Worm (Caenorhabditis elegans) whole organism, L3 larva: ENCODE results near the gene C37H5.5.

Experiments used
- R02D3.7 ChIP-seq: fragments of 150-350 bp; optimal IDR thresholded peaks from 2 replicates; lab custom pipeline; 2014; ENCODE audit warnings: missing biosample characterization, missing genetic modification characterization
- ZK546.5 ChIP-seq: sonication (generic microtip); optimal IDR thresholded peaks from 2 replicates; lab custom pipeline; 2017; ENCODE audit warnings: missing biosample characterization, missing genetic modification characterization
- aly-2 ChIP-seq: fragments of 150-350 bp; optimal IDR thresholded peaks from 2 replicates; lab custom pipeline; 2014; ENCODE audit warnings: missing biosample characterization, missing genetic modification characterization
- ama-1 ChIP-seq: fragments of 150-350 bp; optimal IDR thresholded peaks from 2 replicates; lab custom pipeline; 2018
- ceh-16 ChIP-seq: sonication (generic microtip); optimal IDR thresholded peaks from 2 replicates; lab custom pipeline; 2017; ENCODE audit warnings: missing biosample characterization, missing genetic modification characterization
- ceh-28 ChIP-seq: fragments of 150-350 bp; optimal IDR thresholded peaks from 2 replicates; lab custom pipeline; 2014; ENCODE audit warnings: missing biosample characterization, missing genetic modification reagents, missing genetic modification characterization
- ceh-82 ChIP-seq: fragments of 150-350 bp; optimal IDR thresholded peaks from 2 replicates; lab custom pipeline; 2014; ENCODE audit warnings: missing biosample characterization, missing genetic modification characterization
- ceh-9 ChIP-seq: sonication (generic microtip); optimal IDR thresholded peaks from 2 replicates; lab custom pipeline; 2018; ENCODE audit warnings: missing biosample characterization, missing genetic modification characterization
- daf-12 ChIP-seq: fragments of 150-350 bp; optimal IDR thresholded peaks from 2 replicates; lab custom pipeline; 2014; ENCODE audit warnings: missing biosample characterization, missing genetic modification reagents, missing genetic modification characterization
- egl-27 ChIP-seq: sonication (generic microtip); optimal IDR thresholded peaks from 4 replicates; lab custom pipeline; 2017; ENCODE audit warnings: missing biosample characterization, missing genetic modification reagents, missing genetic modification characterization
- egl-5 ChIP-seq: fragments of 150-350 bp; optimal IDR thresholded peaks from 2 replicates; lab custom pipeline; 2017; ENCODE audit warnings: missing biosample characterization, missing genetic modification reagents, missing genetic modification characterization, inconsistent platforms
- elt-1 ChIP-seq: fragments of 150-350 bp; optimal IDR thresholded peaks from 2 replicates; lab custom pipeline; 2014; ENCODE audit warnings: missing biosample characterization, missing genetic modification characterization
- elt-2 ChIP-seq: sonication (generic microtip); optimal IDR thresholded peaks from 2 replicates; lab custom pipeline; 2016; ENCODE audit warnings: missing genetic modification reagents, mild to moderate bottlenecking, missing genetic modification characterization, missing compliant biosample characterization
- elt-3 ChIP-seq, 3 experiments: fragments of 150-350 bp in 1 of 3; sonication (generic microtip) in 2 of 3; optimal IDR thresholded peaks; 2 replicates in 2 of 3; 4 replicates in 1 of 3; lab custom pipeline; 2014 to 2017; ENCODE audit warnings: missing biosample characterization in 3 of 3, missing genetic modification characterization in 3 of 3
- eor-1 ChIP-seq, 2 experiments: fragments of 150-350 bp; optimal IDR thresholded peaks; 2 replicates each; lab custom pipeline; 2014 to 2018; ENCODE audit warnings: missing biosample characterization in 2 of 2, missing genetic modification characterization in 2 of 2
- fkh-10 ChIP-seq: sonication (generic microtip); optimal IDR thresholded peaks from 2 replicates; lab custom pipeline; 2017; ENCODE audit warnings: missing biosample characterization, missing genetic modification reagents, missing genetic modification characterization
- fkh-2 ChIP-seq: fragments of 150-350 bp; optimal IDR thresholded peaks from 2 replicates; lab custom pipeline; 2014; ENCODE audit warnings: missing biosample characterization, missing genetic modification reagents, missing genetic modification characterization
- fos-1 ChIP-seq: fragments of 150-350 bp; optimal IDR thresholded peaks from 2 replicates; lab custom pipeline; 2014; ENCODE audit warnings: missing biosample characterization, missing genetic modification characterization
- hmg-11 ChIP-seq: sonication (generic microtip); optimal IDR thresholded peaks from 2 replicates; lab custom pipeline; 2016; ENCODE audit warnings: missing genetic modification characterization, missing compliant biosample characterization
- jun-1 ChIP-seq: fragments of 150-350 bp; optimal IDR thresholded peaks from 2 replicates; lab custom pipeline; 2014; ENCODE audit warnings: missing biosample characterization, missing genetic modification reagents, missing genetic modification characterization
- lin-15B ChIP-seq: fragments of 150-350 bp; optimal IDR thresholded peaks from 2 replicates; lab custom pipeline; 2014; ENCODE audit warnings: missing biosample characterization, missing genetic modification characterization
- lin-39 ChIP-seq: fragments of 150-350 bp; optimal IDR thresholded peaks from 2 replicates; lab custom pipeline; 2018; ENCODE audit warnings: missing biosample characterization, missing genetic modification reagents, missing genetic modification characterization
- lsy-12 ChIP-seq: sonication (generic microtip); optimal IDR thresholded peaks from 2 replicates; lab custom pipeline; 2016; ENCODE audit warnings: mild to moderate bottlenecking, missing genetic modification characterization, missing compliant biosample characterization
- mdl-1 ChIP-seq: fragments of 150-350 bp; optimal IDR thresholded peaks from 2 replicates; lab custom pipeline; 2014; ENCODE audit warnings: missing biosample characterization, missing genetic modification characterization
- mml-1 ChIP-seq: fragments of 150-350 bp; sonication (generic microtip); optimal IDR thresholded peaks from 3 replicates; lab custom pipeline; 2014; ENCODE audit warnings: missing biosample characterization, missing genetic modification characterization
- nfya-1 ChIP-seq: sonication (generic microtip); optimal IDR thresholded peaks from 2 replicates; lab custom pipeline; 2017; ENCODE audit warnings: missing genetic modification characterization, mild to moderate bottlenecking, missing compliant biosample characterization, antibody characterized with exemption, moderate library complexity; ENCODE audit not compliant: insufficient read depth
- nhr-11 ChIP-seq: fragments of 150-350 bp; optimal IDR thresholded peaks from 2 replicates; lab custom pipeline; 2014; ENCODE audit warnings: missing biosample characterization, missing genetic modification characterization
- nhr-12 ChIP-seq: fragments of 150-350 bp; optimal IDR thresholded peaks from 2 replicates; lab custom pipeline; 2014; ENCODE audit warnings: missing biosample characterization, missing genetic modification characterization
- nhr-23 ChIP-seq: fragments of 150-350 bp; optimal IDR thresholded peaks from 2 replicates; lab custom pipeline; 2014; ENCODE audit warnings: missing biosample characterization, missing genetic modification reagents, missing genetic modification characterization
- nhr-237 ChIP-seq: fragments of 150-350 bp; optimal IDR thresholded peaks from 2 replicates; lab custom pipeline; 2014; ENCODE audit warnings: missing biosample characterization, missing genetic modification characterization
- nhr-25 ChIP-seq: sonication (generic microtip); optimal IDR thresholded peaks from 2 replicates; lab custom pipeline; 2017; ENCODE audit warnings: missing biosample characterization, missing genetic modification characterization
- nhr-28 ChIP-seq: fragments of 150-350 bp; optimal IDR thresholded peaks from 2 replicates; lab custom pipeline; 2014; ENCODE audit warnings: missing biosample characterization, missing genetic modification characterization
- nhr-43 ChIP-seq: sonication (generic microtip); optimal IDR thresholded peaks from 2 replicates; lab custom pipeline; 2016; ENCODE audit warnings: mild to moderate bottlenecking, missing genetic modification characterization, missing compliant biosample characterization; ENCODE audit not compliant: poor library complexity, severe bottlenecking
- nhr-67 ChIP-seq: fragments of 150-350 bp; optimal IDR thresholded peaks from 2 replicates; lab custom pipeline; 2014; ENCODE audit warnings: missing biosample characterization, missing genetic modification characterization
- nhr-76 ChIP-seq: fragments of 150-350 bp; sonication (generic microtip); optimal IDR thresholded peaks from 5 replicates; lab custom pipeline; 2014; ENCODE audit warnings: missing biosample characterization, missing genetic modification characterization
- nhr-77 ChIP-seq: fragments of 150-350 bp; optimal IDR thresholded peaks from 2 replicates; lab custom pipeline; 2014; ENCODE audit warnings: missing biosample characterization, missing genetic modification characterization
- pha-4 ChIP-seq: fragments of 150-350 bp; optimal IDR thresholded peaks from 2 replicates; lab custom pipeline; 2014; ENCODE audit warnings: missing biosample characterization, missing genetic modification reagents, missing genetic modification characterization
- pqm-1 ChIP-seq: fragments of 150-350 bp; optimal IDR thresholded peaks from 2 replicates; lab custom pipeline; 2017; ENCODE audit warnings: missing biosample characterization, missing genetic modification characterization, inconsistent platforms
- sea-2 ChIP-seq: fragments of 150-350 bp; sonication (generic microtip); optimal IDR thresholded peaks from 4 replicates; lab custom pipeline; 2014; ENCODE audit warnings: missing biosample characterization, missing genetic modification reagents, missing genetic modification characterization
- skn-1 ChIP-seq: fragments of 150-350 bp; optimal IDR thresholded peaks from 2 replicates; lab custom pipeline; 2014; ENCODE audit warnings: missing biosample characterization, missing genetic modification characterization
- snpc-4 ChIP-seq: fragments of 150-350 bp; optimal IDR thresholded peaks from 2 replicates; lab custom pipeline; 2014; ENCODE audit warnings: missing biosample characterization, missing genetic modification characterization
- tbx-2 ChIP-seq: sonication (generic microtip); optimal IDR thresholded peaks from 2 replicates; lab custom pipeline; 2016; ENCODE audit warnings: mild to moderate bottlenecking, missing genetic modification characterization, missing compliant biosample characterization
- unc-39 ChIP-seq: sonication (generic microtip); optimal IDR thresholded peaks from 4 replicates; lab custom pipeline; 2017; ENCODE audit warnings: missing biosample characterization, missing genetic modification characterization
- unc-62 ChIP-seq: fragments of 150-350 bp; sonication (generic microtip); optimal IDR thresholded peaks from 4 replicates; lab custom pipeline; 2014; ENCODE audit warnings: missing biosample characterization, missing genetic modification reagents, missing genetic modification characterization
- zag-1 ChIP-seq: fragments of 150-350 bp; optimal IDR thresholded peaks from 2 replicates; lab custom pipeline; 2014; ENCODE audit warnings: missing biosample characterization, missing genetic modification characterization
- ztf-11 ChIP-seq: fragments of 150-350 bp; optimal IDR thresholded peaks from 2 replicates; lab custom pipeline; 2014; ENCODE audit warnings: missing biosample characterization, missing genetic modification characterization
- ztf-4 ChIP-seq: fragments of 150-350 bp; optimal IDR thresholded peaks from 2 replicates; lab custom pipeline; 2014; ENCODE audit warnings: missing biosample characterization, missing genetic modification characterization

C37H5.5 gene

ce11 chrV:4826710-4827380 is at the start of gene C37H5.5, which contains the start of gene hsp-6:
C37H5.5 (plus strand) TSS chrV:4827360.
hsp-6 (minus strand) TSS chrV:4826760.
- TF ChIP-seq nhr-23 (peak; percentile 80), skn-1 (tag; lab: Kevin White, UChicago) (peak; percentile 67), unc-62 (GFP tag; lab: Kevin White, UChicago) (no peak), daf-12 (tag; lab: Kevin White, UChicago) (no peak), ceh-9 (tag; lab: Kevin White, UChicago) (no peak), eor-1 (tag; optimal IDR thresholded peaks at IDR 0.05; lab: Kevin White, UChicago) (no peak), tbx-2 (peak; percentile 18), snpc-4 (tag; lab: Kevin White, UChicago) (peak; percentile 74), egl-27 (tag; lab: Kevin White, UChicago) (no peak), egl-5 (tag; lab: Kevin White, UChicago) (peak; percentile 28), aly-2 (tag; lab: Kevin White, UChicago) (no peak), fkh-10 (peak; percentile 43), unc-39 (no peak), ceh-82 (no peak), lin-39 (tag; lab: Kevin White, UChicago) (peak; percentile 92), fkh-2 (no peak), elt-1 (tag; lab: Kevin White, UChicago) (no peak), zag-1 (no peak), elt-2 (tag; lab: Kevin White, UChicago) (peak; percentile 60), ceh-16 (tag; lab: Kevin White, UChicago) (no peak), pqm-1 (tag; lab: Kevin White, UChicago) (peak; percentile 59), lin-15B (peak; percentile 91), elt-3 (tag; optimal IDR thresholded peaks at IDR 0.05; lab: Kevin White, UChicago) (no peak), nhr-237 (no peak), R02D3.7 (tag; lab: Kevin White, UChicago) (peak; percentile 50), mml-1 (tag; lab: Kevin White, UChicago) (no peak), nhr-77 (tag; lab: Kevin White, UChicago) (no peak), nhr-76 (tag; lab: Kevin White, UChicago) (no peak), lsy-12 (peak; percentile 50), nhr-28 (tag; lab: Kevin White, UChicago) (no peak), ztf-4 (tag; lab: Kevin White, UChicago) (no peak), sea-2 (no peak), ztf-11 (tag; lab: Kevin White, UChicago) (no peak), jun-1 (tag; lab: Kevin White, UChicago) (peak; percentile 32), nhr-67 (tag; lab: Kevin White, UChicago) (no peak), nfya-1 (tag; lab: Kevin White, UChicago) (peak; percentile 96), pha-4 (tag; lab: Kevin White, UChicago) (peak; percentile 90), ama-1 (no peak), ceh-28 (peak; percentile 47), hmg-11 (tag; lab: Kevin White, UChicago) (peak; percentile 58), nhr-11 (no peak), mdl-1 (tag; lab: Kevin White, UChicago) (no peak), nhr-43 (tag; lab: Kevin White, UChicago) (no peak), ZK546.5 (tag; lab: Kevin White, UChicago) (no peak), fos-1 (tag; lab: Kevin White, UChicago) (no peak), nhr-25 (tag; lab: Kevin White, UChicago) (peak; percentile 79), nhr-12 (tag; lab: Kevin White, UChicago) (no peak)
